Fruit fly (Drosophila melanogaster): ENCODE results near the gene Cad96Ca.
A peak's percentile ranks its signal among the peaks of the same experiment; 100 is the strongest.

dm6 chr3R:25247379-25247869, 39.3 kb upstream of the Cad96Ca start, which contains the start of the genes RpS27 and Nup37:
- peak; percentile 88 for TF ChIP-seq CG3032 (tag; optimal IDR thresholded peaks at IDR 0.05)
- TF ChIP-seq spab (GFP tag; optimal IDR thresholded peaks at IDR 0.05), result peak; percentile 76
- TF ChIP-seq Sox102F (GFP tag; optimal IDR thresholded peaks at IDR 0.05), result peak; percentile 95
- no peak for TF ChIP-seq Lpt (GFP tag; optimal IDR thresholded peaks at IDR 0.05)
- TF ChIP-seq CG31627 (GFP tag; optimal IDR thresholded peaks at IDR 0.05), result peak; percentile 97
- TF ChIP-seq Hr39 (GFP tag; optimal IDR thresholded peaks at IDR 0.05), result peak; percentile 97
- TF ChIP-seq Ets96B (tag; optimal IDR thresholded peaks at IDR 0.05), result peak; percentile 70
- TF ChIP-seq CG6163 (GFP tag; IDR thresholded peaks at IDR 0.05), result peak; percentile 96
- TF ChIP-seq Smox (GFP tag; optimal IDR thresholded peaks at IDR 0.05), result peak; percentile 91
- peak; percentile 95 for TF ChIP-seq CG8319 (GFP tag; optimal IDR thresholded peaks at IDR 0.05)
- peak; percentile 94 for TF ChIP-seq pdm3 (GFP tag; optimal IDR thresholded peaks at IDR 0.05)
- TF ChIP-seq CG6808 (GFP tag; optimal IDR thresholded peaks at IDR 0.05), result peak; percentile 90
- no peak for TF ChIP-seq Hr38 (GFP tag; optimal IDR thresholded peaks at IDR 0.05)
